Fruit fly (Drosophila melanogaster) whole organism, pupa: ENCODE measurements around the gene CG14720.

Source experiments
- CG10348 ChIP-seq: fragments of 200-800 bp; sonication (Bioruptor generic); IDR thresholded peaks from 2 replicates; pipeline ENCODE4 v1.3.6; 2022; ENCODE audit warnings: missing biosample characterization, missing genetic modification characterization
- CG12605 ChIP-seq: fragments of 200-800 bp; sonication (Bioruptor generic); IDR thresholded peaks from 2 replicates; pipeline ENCODE4 v1.3.6; 2022; ENCODE audit warnings: missing biosample characterization, missing genetic modification characterization
- CG13204 ChIP-seq: fragments of 200-800 bp; sonication (Bioruptor generic); optimal IDR thresholded peaks from 2 replicates; lab custom pipeline; 2018; ENCODE audit warnings: missing biosample characterization, mild to moderate bottlenecking, missing genetic modification characterization, moderate library complexity
- CG14655 ChIP-seq: fragments of 200-800 bp; sonication (Bioruptor generic); optimal IDR thresholded peaks from 3 replicates; lab custom pipeline; 2017; ENCODE audit warnings: mild to moderate bottlenecking, missing biosample characterization, missing genetic modification reagents, missing genetic modification characterization
- CG15710 ChIP-seq: fragments of 200-800 bp; sonication (Bioruptor generic); optimal IDR thresholded peaks from 2 replicates; lab custom pipeline; 2018; ENCODE audit warnings: missing biosample characterization, mild to moderate bottlenecking, missing genetic modification characterization, moderate library complexity
- CG17806 ChIP-seq: fragments of 200-800 bp; sonication (Bioruptor generic); optimal IDR thresholded peaks from 2 replicates; lab custom pipeline; 2018; ENCODE audit warnings: missing biosample characterization, mild to moderate bottlenecking, missing genetic modification characterization, moderate library complexity
- CG32121 ChIP-seq: fragments of 200-800 bp; sonication (Bioruptor generic); IDR thresholded peaks from 2 replicates; pipeline ENCODE4 v1.3.6; 2022; ENCODE audit warnings: missing biosample characterization, missing genetic modification characterization
- CG34367 ChIP-seq: fragments of 200-800 bp; sonication (Bioruptor generic); optimal IDR thresholded peaks from 2 replicates; lab custom pipeline; 2018; ENCODE audit warnings: missing biosample characterization, mild to moderate bottlenecking, missing genetic modification characterization
- CG4496 ChIP-seq: fragments of 200-800 bp; sonication (Bioruptor generic); IDR thresholded peaks from 3 replicates; pipeline ENCODE4 v1.3.6; 2022; ENCODE audit warnings: missing biosample characterization, missing genetic modification characterization
- CG8159 ChIP-seq: fragments of 200-800 bp; sonication (Bioruptor generic); optimal IDR thresholded peaks from 3 replicates; lab custom pipeline; 2018; ENCODE audit warnings: missing biosample characterization, mild to moderate bottlenecking, missing genetic modification characterization, moderate library complexity
- CG8301 ChIP-seq: fragments of 200-800 bp; sonication (Bioruptor generic); optimal IDR thresholded peaks from 2 replicates; lab custom pipeline; 2018; ENCODE audit warnings: missing biosample characterization, mild to moderate bottlenecking, missing genetic modification characterization
- CG9948 ChIP-seq: fragments of 200-800 bp; sonication (Bioruptor generic); optimal IDR thresholded peaks from 2 replicates; lab custom pipeline; 2018; ENCODE audit warnings: missing biosample characterization, mild to moderate bottlenecking, missing genetic modification characterization, moderate library complexity
- D1 ChIP-seq: fragments of 200-800 bp; sonication (Bioruptor generic); optimal IDR thresholded peaks from 2 replicates; lab custom pipeline; 2018; ENCODE audit warnings: missing biosample characterization, mild to moderate bottlenecking, missing genetic modification characterization, moderate library complexity
- EcR ChIP-seq: fragments of 200-800 bp; sonication (Bioruptor generic); optimal IDR thresholded peaks from 3 replicates; lab custom pipeline; 2019; ENCODE audit warnings: missing biosample characterization, missing genetic modification characterization, mild to moderate bottlenecking, moderate library complexity, missing genetic modification reagents
- Ets98B ChIP-seq: fragments of 200-800 bp; sonication (Bioruptor generic); IDR thresholded peaks from 2 replicates; pipeline ENCODE4 v1.3.6; 2022; ENCODE audit warnings: missing biosample characterization, missing genetic modification characterization
- Pif1A ChIP-seq: fragments of 200-800 bp; sonication (Bioruptor generic); optimal IDR thresholded peaks from 3 replicates; lab custom pipeline; 2016; ENCODE audit warnings: missing biosample characterization, missing genetic modification characterization
- Pif1B ChIP-seq: fragments of 200-800 bp; sonication (Bioruptor generic); optimal IDR thresholded peaks from 3 replicates; lab custom pipeline; 2016; ENCODE audit warnings: missing biosample characterization, missing genetic modification characterization
- Snoo ChIP-seq: fragments of 200-800 bp; sonication (Bioruptor generic); optimal IDR thresholded peaks from 3 replicates; lab custom pipeline; 2017; ENCODE audit warnings: missing biosample characterization, mild to moderate bottlenecking, missing genetic modification characterization, inconsistent platforms
- fd96Ca ChIP-seq: fragments of 200-800 bp; sonication (Bioruptor generic); IDR thresholded peaks from 3 replicates; pipeline ENCODE4 v1.3.6; 2022; ENCODE audit warnings: missing biosample characterization, missing genetic modification characterization
- gl ChIP-seq: fragments of 200-800 bp; sonication (Bioruptor generic); optimal IDR thresholded peaks from 2 replicates; lab custom pipeline; 2018; ENCODE audit warnings: missing biosample characterization, mild to moderate bottlenecking, missing genetic modification characterization
- rn ChIP-seq: fragments of 200-800 bp; sonication (Bioruptor generic); IDR thresholded peaks from 2 replicates; pipeline ENCODE4 v1.3.6; 2022; ENCODE audit warnings: missing biosample characterization, missing genetic modification characterization

CG14720 gene

DNA sequence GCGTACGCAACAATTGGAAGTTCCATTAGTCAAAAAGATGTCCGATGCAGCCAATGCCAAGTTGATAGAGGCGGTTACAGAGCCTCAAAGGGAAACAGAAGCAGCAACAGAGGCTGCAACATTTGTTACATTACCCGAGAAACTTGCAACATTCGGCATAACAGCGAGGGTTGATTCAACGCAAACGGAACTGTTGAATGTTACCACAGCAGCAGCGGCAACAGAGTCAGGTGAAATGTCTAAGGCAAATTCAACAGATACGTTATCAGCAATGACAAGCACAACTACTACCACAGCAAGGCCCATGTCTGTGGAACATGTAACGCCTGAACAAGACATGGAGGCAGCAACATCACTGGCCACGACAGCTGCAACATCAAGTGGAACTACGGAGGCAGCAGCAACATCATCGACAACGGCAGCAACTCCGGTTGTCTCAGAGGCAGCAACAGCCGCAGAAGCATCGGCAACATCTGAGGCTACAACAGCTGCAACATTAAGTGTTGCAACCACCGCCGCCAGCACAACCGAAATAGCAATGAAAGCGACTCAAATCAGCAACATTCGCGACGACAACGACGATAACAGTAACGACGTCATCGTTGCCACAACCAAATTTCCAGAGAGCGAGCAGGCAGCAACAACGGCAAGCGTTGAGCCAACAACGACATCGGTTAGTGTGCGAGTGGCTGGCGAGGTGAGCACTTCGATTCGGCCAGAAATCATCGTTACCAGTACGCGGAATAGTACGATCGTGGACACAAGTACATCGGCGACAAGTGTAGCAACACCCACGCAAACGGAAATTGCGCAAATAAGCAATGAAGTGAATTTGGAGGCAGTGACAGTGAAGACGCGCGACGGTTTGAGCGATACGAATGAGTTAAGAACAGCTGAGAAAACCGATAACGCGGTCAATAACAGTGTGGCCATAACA, 42.2 kb upstream of the CG14720 start:
- TF ChIP-seq CG32121 (GFP tag; lab: Robert Waterston, UW) (no peak), EcR (GFP tag; lab: Kevin White, UChicago) (peak; percentile 44), Ets98B (GFP tag; lab: Robert Waterston, UW) (no peak)

- no peak for TF ChIP-seq CG9948
- peak; percentile 97 for TF ChIP-seq CG12605 (GFP tag; lab: Robert Waterston, UW)
These were observed 41.5 kb upstream of the CG14720 start for dm6 chr3R:11669954-11670347.

dm6 chr3R:11670888-11671287, 40.6 kb upstream of the CG14720 start:
- TF ChIP-seq CG17806 (tag; lab: Kevin White, UChicago): no peak
- no peak for TF ChIP-seq CG8159 (tag; lab: Kevin White, UChicago)

dm6 chr3R:11671784-11672183, 39.7 kb upstream of the CG14720 start:
- TF ChIP-seq rn (GFP tag; lab: Robert Waterston, UW): no peak
- TF ChIP-seq CG8301 (tag; lab: Kevin White, UChicago): peak; percentile 22
- TF ChIP-seq CG9948: peak; percentile 18
- TF ChIP-seq CG15710 (tag; lab: Kevin White, UChicago): peak; percentile 24
- TF ChIP-seq CG4496 (GFP tag; lab: Robert Waterston, UW): 0 out of 3 replicates have a peak, but pooled peaks have one; percentile 29
- TF ChIP-seq CG17806 (tag; lab: Kevin White, UChicago): peak; percentile 29
- TF ChIP-seq EcR (GFP tag; lab: Kevin White, UChicago): no peak
- TF ChIP-seq Ets98B (GFP tag; lab: Robert Waterston, UW): no peak
- no peak for TF ChIP-seq fd96Ca (GFP tag; lab: Robert Waterston, UW)
- peak; percentile 50 for TF ChIP-seq CG8159 (tag; lab: Kevin White, UChicago)
- TF ChIP-seq, all 21 proteins: peak for 6

DNA sequence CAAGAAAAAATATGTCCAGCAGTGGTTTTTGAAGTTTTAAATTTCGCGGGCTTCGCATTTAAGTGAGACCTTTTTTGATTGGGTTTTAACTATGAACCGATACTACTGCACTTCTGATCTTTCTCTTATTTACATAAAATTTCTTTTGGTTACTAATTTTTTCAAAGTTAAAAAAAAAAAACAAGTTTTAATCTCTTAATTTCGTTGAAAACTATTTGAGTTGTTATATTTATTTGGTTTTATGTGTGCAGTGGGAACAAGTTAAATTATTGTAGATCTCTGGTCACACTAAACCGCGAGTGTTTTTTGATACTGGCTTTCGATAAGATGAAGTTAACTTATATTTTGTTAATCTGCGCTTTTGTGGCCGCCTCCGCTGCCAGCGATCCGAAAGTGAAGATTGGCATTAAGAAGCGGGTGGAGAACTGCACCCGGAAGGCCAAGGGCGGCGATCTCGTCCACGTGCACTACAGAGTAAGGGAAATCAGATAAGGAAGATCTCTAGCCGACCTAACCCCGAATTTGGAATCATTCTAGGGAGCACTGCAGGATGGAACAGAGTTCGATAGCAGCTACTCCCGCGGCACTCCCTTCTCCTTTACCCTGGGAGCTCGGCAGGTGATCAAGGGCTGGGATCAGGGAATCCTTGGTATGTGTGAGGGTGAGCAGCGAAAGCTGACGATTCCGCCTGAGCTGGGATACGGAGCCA, 37.4 kb upstream of the CG14720 start, which contains the start of gene CG14715:
Gene CG14715, plus strand, starts transcription at position 267 of the 709 bp plus-strand sequence.
- peak; percentile 25 for TF ChIP-seq CG15710 (tag; lab: Kevin White, UChicago)
- TF ChIP-seq CG14655: no peak
- TF ChIP-seq D1 (tag; lab: Kevin White, UChicago): no peak
- no peak for TF ChIP-seq Pif1B (GFP tag; lab: Kevin White, UChicago)
- TF ChIP-seq CG8159 (tag; lab: Kevin White, UChicago): peak; percentile 25
- no peak for TF ChIP-seq EcR (GFP tag; lab: Kevin White, UChicago)
- no peak for TF ChIP-seq CG12605 (GFP tag; lab: Robert Waterston, UW)
- TF ChIP-seq CG8301 (tag; lab: Kevin White, UChicago): no peak
- TF ChIP-seq CG9948: peak; percentile 2
- TF ChIP-seq CG32121 (GFP tag; lab: Robert Waterston, UW): peak; percentile 31; the same call in 1 of the 2 replicates
- peak; percentile 13 for TF ChIP-seq CG17806 (tag; lab: Kevin White, UChicago)
- TF ChIP-seq Snoo: no peak

DNA sequence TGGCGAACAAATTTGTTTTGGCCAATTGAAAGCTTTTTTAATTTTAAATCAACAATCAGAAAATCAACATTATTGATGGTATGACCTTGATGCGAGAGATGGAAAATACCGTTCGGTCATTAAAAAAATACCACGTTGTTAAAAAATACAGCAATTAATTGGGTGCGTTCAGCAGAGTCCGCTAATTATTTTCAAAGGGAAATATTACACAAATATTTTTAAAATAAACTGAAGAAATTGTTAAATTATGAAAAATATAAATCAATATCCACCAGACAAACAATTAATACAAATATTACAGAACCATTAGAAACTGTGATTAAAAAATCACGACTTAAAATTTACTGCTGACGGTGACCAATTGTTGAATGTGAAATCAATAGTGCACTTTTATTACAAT, 33.5 kb upstream of the CG14720 start, which contains the start of gene CG18476:
Gene CG18476, minus strand, starts transcription at position 101 of the 400 bp plus-strand sequence.
- peak; percentile 96 for TF ChIP-seq CG32121 (GFP tag; lab: Robert Waterston, UW)
- peak; percentile 92 for TF ChIP-seq CG8301 (tag; lab: Kevin White, UChicago)
- peak; percentile 84 for TF ChIP-seq rn (GFP tag; lab: Robert Waterston, UW)
- peak; percentile 95 for TF ChIP-seq CG15710 (tag; lab: Kevin White, UChicago)
- peak; percentile 96 for TF ChIP-seq CG17806 (tag; lab: Kevin White, UChicago)
- no peak for TF ChIP-seq fd96Ca (GFP tag; lab: Robert Waterston, UW)
- TF ChIP-seq CG14655: peak; percentile 92
- peak; percentile 95 for TF ChIP-seq CG12605 (GFP tag; lab: Robert Waterston, UW)
- TF ChIP-seq gl (tag; lab: Kevin White, UChicago): peak; percentile 83
- TF ChIP-seq CG13204 (GFP tag; lab: Kevin White, UChicago): no peak
- TF ChIP-seq EcR (GFP tag; lab: Kevin White, UChicago): no peak
- peak; percentile 95 for TF ChIP-seq Ets98B (GFP tag; lab: Robert Waterston, UW)
- peak; percentile 91 for TF ChIP-seq CG34367
- peak; percentile 74; the same call in 1 of the 2 replicates for TF ChIP-seq CG10348 (GFP tag; lab: Robert Waterston, UW)
- TF ChIP-seq Snoo: peak; percentile 91
- peak; percentile 97 for TF ChIP-seq CG4496 (GFP tag; lab: Robert Waterston, UW)
- TF ChIP-seq CG9948: peak; percentile 92
- TF ChIP-seq CG8159 (tag; lab: Kevin White, UChicago): peak; percentile 95
- no peak for TF ChIP-seq Pif1B (GFP tag; lab: Kevin White, UChicago)
- no peak for TF ChIP-seq Pif1A
- TF ChIP-seq D1 (tag; lab: Kevin White, UChicago): no peak
